Worm (Caenorhabditis elegans): ENCODE results near the gene sri-74.
"Not testable (repeated sequence)": the region's sequence is repeated elsewhere in the genome, so short reads cannot be mapped to it uniquely, and the experiment has no call there.

sri-74 gene

DNA sequence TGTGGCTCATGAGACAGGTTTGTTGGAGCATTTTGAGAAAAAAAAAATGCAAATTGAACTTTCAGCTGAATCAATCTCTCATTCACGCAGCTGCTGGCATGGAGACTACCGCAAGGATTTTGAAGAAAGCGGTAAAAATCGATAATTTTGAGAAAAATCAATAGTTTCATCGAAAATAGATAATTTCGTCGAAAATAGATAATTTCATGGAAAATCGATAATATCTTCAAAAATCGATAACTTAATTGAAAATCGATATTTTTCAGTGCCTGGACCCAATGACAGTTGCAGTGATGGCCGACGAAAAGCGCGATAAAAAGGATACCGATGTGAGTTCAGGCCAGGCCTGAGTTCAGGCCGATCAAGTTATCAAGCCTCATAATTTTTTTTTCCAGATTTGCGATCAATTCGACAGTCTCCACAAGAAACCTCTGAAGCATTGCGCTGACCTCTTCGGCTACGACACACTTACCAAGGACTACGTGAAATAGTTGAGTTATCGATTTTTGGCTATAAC lies 40.0 kb upstream of the sri-74 start, which contains the start of gene D2062.4:
Gene D2062.4, plus strand, starts transcription at position 467 of the 517 bp plus-strand sequence.
- not testable (repeated sequence) for TF ChIP-seq lsy-2, nhr-2, M03D4.4 (tag; optimal IDR thresholded peaks at IDR 0.05)

DNA sequence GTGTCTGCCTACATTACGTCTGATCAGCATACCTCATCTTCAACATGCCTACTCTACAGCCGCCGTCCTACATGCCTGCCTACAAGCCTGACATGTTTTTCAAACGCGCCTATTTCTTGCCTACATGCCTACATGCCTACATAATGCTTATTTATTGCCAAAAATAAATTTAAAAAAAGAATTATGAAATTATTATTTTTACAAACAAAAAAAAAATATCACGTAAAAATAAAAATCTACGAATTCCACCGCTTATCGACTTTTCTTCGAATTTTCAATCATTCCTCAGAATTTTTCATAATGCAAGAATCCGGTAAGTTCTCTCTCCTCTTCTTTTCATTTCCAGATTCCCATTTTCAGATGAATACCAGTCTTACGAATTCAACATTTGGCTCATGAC lies 39.5 kb upstream of the sri-74 start, which contains the start of gene D2062.5:
Gene D2062.5, plus strand, starts transcription at position 301 of the 400 bp plus-strand sequence.
- TF ChIP-seq ceh-83 (GFP tag; optimal IDR thresholded peaks at IDR 0.05) (no peak), cnd-1 (tag; optimal IDR thresholded peaks at IDR 0.05) (no peak), ceh-39 (tag; optimal IDR thresholded peaks at IDR 0.05) (no peak), nhr-28 (tag; optimal IDR thresholded peaks at IDR 0.05) (no peak), ham-2 (GFP tag; optimal IDR thresholded peaks at IDR 0.05) (no peak), flh-1 (GFP tag; optimal IDR thresholded peaks at IDR 0.05) (no peak), blmp-1 (tag; optimal IDR thresholded peaks at IDR 0.05) (no peak), pha-4 (tag; optimal IDR thresholded peaks at IDR 0.05) (no peak), bed-3 (GFP tag; optimal IDR thresholded peaks at IDR 0.05) (no peak), mab-5 (tag; optimal IDR thresholded peaks at IDR 0.05) (no peak), unc-62 (GFP tag; optimal IDR thresholded peaks at IDR 0.05) (no peak), tbx-8 (GFP tag; optimal IDR thresholded peaks at IDR 0.05) (no peak), ceh-43 (GFP tag; optimal IDR thresholded peaks at IDR 0.05) (no peak), unc-120 (tag; optimal IDR thresholded peaks at IDR 0.05; ENCODE audit: poor library complexity, severe bottlenecking) (no peak), nhr-237 (tag; optimal IDR thresholded peaks at IDR 0.05) (no peak), elt-1 (tag; optimal IDR thresholded peaks at IDR 0.05; ENCODE audit: borderline replicate concordance, insufficient read depth) (no peak), ces-1 (GFP tag; optimal IDR thresholded peaks at IDR 0.05) (no peak)

DNA sequence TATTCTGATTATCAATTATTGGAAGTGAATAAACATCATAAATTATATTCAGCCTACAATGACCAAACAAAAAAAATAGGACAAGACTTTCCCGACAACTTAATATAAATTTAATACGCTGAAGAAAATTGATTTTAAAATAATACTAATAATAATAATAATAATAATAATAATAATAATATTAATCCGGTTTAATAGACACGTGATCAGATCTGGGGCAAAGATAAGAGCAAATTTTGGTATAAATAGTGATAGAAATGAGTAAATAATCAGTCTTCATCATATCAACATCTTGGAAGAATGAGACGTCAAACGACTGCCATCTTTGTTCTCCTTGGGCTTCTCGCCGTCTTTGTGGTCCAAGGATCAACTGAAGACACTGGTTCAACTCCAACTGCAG lies 36.2 kb upstream of the sri-74 start, which contains the start of gene msrp-6:
Gene msrp-6, plus strand, starts transcription at position 301 of the 400 bp plus-strand sequence.
- not testable (repeated sequence) for TF ChIP-seq drap-1 (GFP tag; optimal IDR thresholded peaks at IDR 0.05); mab-5 (tag; optimal IDR thresholded peaks at IDR 0.05); ham-2 (GFP tag; optimal IDR thresholded peaks at IDR 0.05)

DNA sequence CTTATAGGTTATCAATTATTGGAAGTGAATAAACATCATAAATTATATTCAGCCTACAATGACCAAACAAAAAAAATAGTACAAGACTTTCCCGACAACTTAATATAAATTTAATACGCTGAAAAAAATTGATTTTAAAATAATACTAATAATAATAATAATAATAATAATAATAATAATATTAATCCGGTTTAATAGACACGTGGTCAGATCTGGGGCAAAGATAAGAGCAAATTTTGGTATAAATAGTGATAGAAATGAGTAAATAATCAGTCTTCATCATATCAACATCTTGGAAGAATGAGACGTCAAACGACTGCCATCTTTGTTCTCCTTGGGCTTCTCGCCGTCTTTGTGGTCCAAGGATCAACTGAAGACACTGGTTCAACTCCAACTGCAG lies 33.7 kb upstream of the sri-74 start, which contains the start of gene msrp-5:
Gene msrp-5, plus strand, starts transcription at position 301 of the 400 bp plus-strand sequence.
- not testable (repeated sequence) for TF ChIP-seq bed-3 (GFP tag; optimal IDR thresholded peaks at IDR 0.05); blmp-1 (tag; optimal IDR thresholded peaks at IDR 0.05); mls-2 (tag; optimal IDR thresholded peaks at IDR 0.05)

DNA sequence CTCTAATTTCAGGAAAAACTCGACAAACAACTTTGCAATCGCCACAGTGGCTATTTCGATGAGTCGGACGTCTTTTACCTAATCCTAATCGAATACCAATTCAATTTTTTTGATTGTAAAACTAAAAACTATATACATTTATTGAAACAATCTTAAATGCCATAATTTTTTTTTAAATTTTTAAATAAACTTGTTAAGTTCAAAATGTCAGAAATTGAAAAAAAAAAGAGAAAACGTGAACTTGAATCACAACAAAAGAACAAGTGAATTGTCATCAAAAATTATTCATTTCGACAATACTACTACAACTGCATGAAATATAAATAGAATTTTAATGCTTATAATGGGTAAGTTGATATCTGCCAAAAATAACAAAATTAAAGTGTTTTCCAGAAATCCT lies 29.3 kb upstream of the sri-74 start, which contains the start of gene D2062.13:
Gene D2062.13, plus strand, starts transcription at position 301 of the 400 bp plus-strand sequence.
- not testable (repeated sequence) for TF ChIP-seq bed-3 (GFP tag; optimal IDR thresholded peaks at IDR 0.05); ceh-43 (GFP tag; optimal IDR thresholded peaks at IDR 0.05); elt-3 (tag; optimal IDR thresholded peaks at IDR 0.05)

DNA sequence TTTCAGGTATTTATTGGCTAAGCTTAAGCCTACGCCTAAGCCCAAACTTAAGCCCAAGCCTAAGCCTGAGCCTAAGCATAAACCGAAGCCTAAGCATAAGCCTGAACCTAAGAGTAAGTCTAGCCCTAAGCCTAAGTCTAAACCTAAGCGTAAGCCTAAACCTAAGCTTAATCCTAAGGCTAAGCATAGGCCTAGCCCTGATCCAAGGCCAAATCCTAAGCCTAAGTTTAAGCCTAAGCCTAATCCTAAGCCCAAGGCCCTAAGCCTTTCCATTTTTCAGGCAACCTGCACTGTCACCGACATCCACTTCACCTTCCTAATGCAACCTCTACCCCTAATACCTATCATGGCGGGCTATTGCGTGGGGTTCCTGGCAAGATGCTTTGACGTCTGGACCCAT lies 28.1 kb upstream of the sri-74 start:
- no peak for TF ChIP-seq lsy-2 (tag; optimal IDR thresholded peaks at IDR 0.05)
- no peak for TF ChIP-seq sem-2 (GFP tag; optimal IDR thresholded peaks at IDR 0.05)
- no peak for TF ChIP-seq lin-32 (GFP tag; optimal IDR thresholded peaks at IDR 0.05)
- TF ChIP-seq lin-13 (tag; optimal IDR thresholded peaks at IDR 0.05) = no peak
- TF ChIP-seq elt-3 (tag; optimal IDR thresholded peaks at IDR 0.05) = no peak
- TF ChIP-seq ceh-39 (tag; optimal IDR thresholded peaks at IDR 0.05) = no peak
- no peak for TF ChIP-seq ceh-83 (GFP tag; optimal IDR thresholded peaks at IDR 0.05)
- no peak for TF ChIP-seq mls-2 (tag; optimal IDR thresholded peaks at IDR 0.05)
- no peak for TF ChIP-seq unc-39 (tag; optimal IDR thresholded peaks at IDR 0.05)
- no peak for TF ChIP-seq mep-1 (tag; optimal IDR thresholded peaks at IDR 0.05)
- no peak for TF ChIP-seq bed-3 (GFP tag; optimal IDR thresholded peaks at IDR 0.05)
- TF ChIP-seq nhr-28 (tag; optimal IDR thresholded peaks at IDR 0.05) = no peak
- TF ChIP-seq ceh-43 (GFP tag; optimal IDR thresholded peaks at IDR 0.05) = no peak
- no peak for TF ChIP-seq ces-1 (GFP tag; optimal IDR thresholded peaks at IDR 0.05)
- no peak for TF ChIP-seq tbx-8 (GFP tag; optimal IDR thresholded peaks at IDR 0.05)
- no peak for TF ChIP-seq nhr-76 (tag; optimal IDR thresholded peaks at IDR 0.05)
- TF ChIP-seq flh-1 (GFP tag; optimal IDR thresholded peaks at IDR 0.05) = no peak
- TF ChIP-seq drap-1 (GFP tag; optimal IDR thresholded peaks at IDR 0.05) = no peak
